1 fruit fly cellular context compared by ENCODE assay signal in the genomic region with DNA sequence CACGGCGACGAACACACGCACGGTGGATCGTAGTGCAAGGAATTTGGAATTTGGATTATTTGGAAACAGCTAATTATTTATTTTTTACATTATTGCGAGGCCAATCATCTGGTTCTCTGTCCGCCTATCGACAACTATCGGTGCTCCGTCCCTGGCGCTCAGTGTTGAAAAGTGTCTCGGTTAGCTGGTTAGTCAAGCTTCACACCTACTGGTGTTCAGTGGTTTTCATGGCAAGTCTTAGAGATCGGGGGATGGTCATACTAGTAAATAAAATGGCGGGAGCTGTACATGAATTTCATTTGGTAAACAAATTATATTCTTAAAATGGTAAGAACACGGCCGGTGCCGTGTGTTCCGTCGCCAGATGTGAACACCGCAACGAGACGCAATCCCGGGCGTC.
TF ChIP-seq lines count a peak whose summit lies in the region.

A gene (minus strand): TSS at position 152 of the 400 bp plus-strand sequence.
A gene (plus strand): TSS at position 257 of the 400 bp plus-strand sequence.

TF ChIP-seq in whole organism, embryonic, 481 proteins besides CTCF, POLR2A, EP300 and RAD21 (continued from another document and continues in another):
- peak; percentile 24 for TF ChIP-seq sima (GFP tag; optimal IDR thresholded peaks at IDR 0.05; lab: Kevin White, UChicago)
- peak; percentile 46 for TF ChIP-seq luna (GFP tag; optimal IDR thresholded peaks at IDR 0.05; lab: Kevin White, UChicago)
- peak; percentile 55 for TF ChIP-seq CG8944 (GFP tag; optimal IDR thresholded peaks at IDR 0.05; lab: Kevin White, UChicago)
- no peak for TF ChIP-seq CG11504 (tag; optimal IDR thresholded peaks at IDR 0.05; lab: Kevin White, UChicago)
- TF ChIP-seq Stat92E (GFP tag; optimal IDR thresholded peaks at IDR 0.05; lab: Kevin White, UChicago), result peak in 1 of 3 experiments; percentile 64
- peak; percentile 92 for TF ChIP-seq CG33213 (GFP tag; optimal IDR thresholded peaks at IDR 0.05; lab: Kevin White, UChicago)
- no peak for TF ChIP-seq CG3838 (GFP tag; optimal IDR thresholded peaks at IDR 0.05; lab: Kevin White, UChicago)
- TF ChIP-seq Dref (GFP tag; IDR thresholded peaks at IDR 0.05; lab: Robert Waterston, UW), result no peak
- peak; percentile 52 for TF ChIP-seq tin (GFP tag; optimal IDR thresholded peaks at IDR 0.05; lab: Kevin White, UChicago)
- TF ChIP-seq HmgD (GFP tag; optimal IDR thresholded peaks at IDR 0.05; lab: Kevin White, UChicago), result peak; percentile 90
- no peak for TF ChIP-seq gce (GFP tag; IDR thresholded peaks at IDR 0.05; lab: Robert Waterston, UW)
- peak; percentile 66 for TF ChIP-seq Dad (GFP tag; optimal IDR thresholded peaks at IDR 0.05; lab: Kevin White, UChicago)
- peak; percentile 77 for TF ChIP-seq Xbp1 (GFP tag; optimal IDR thresholded peaks at IDR 0.05; lab: Kevin White, UChicago)
- TF ChIP-seq Ets65A (GFP tag; lab: Kevin White, UChicago), result peak; percentile 98
- TF ChIP-seq Nf-YA (GFP tag; IDR thresholded peaks at IDR 0.05; lab: Robert Waterston, UW), result no peak
- peak; percentile 99 for TF ChIP-seq CG4617 (GFP tag; optimal IDR thresholded peaks at IDR 0.05; lab: Kevin White, UChicago; ENCODE audit: borderline replicate concordance)
- no peak for TF ChIP-seq Abd-B (GFP tag; optimal IDR thresholded peaks at IDR 0.05; lab: Kevin White, UChicago)
- TF ChIP-seq NK7.1 (GFP tag; optimal IDR thresholded peaks at IDR 0.05; lab: Kevin White, UChicago), result peak; percentile 38
- peak; percentile 52 for TF ChIP-seq CG3995 (GFP tag; optimal IDR thresholded peaks at IDR 0.05; lab: Kevin White, UChicago)
- no peak for TF ChIP-seq Trl (optimal IDR thresholded peaks at IDR 0.05; lab: Kevin White, UChicago)
- TF ChIP-seq Trl (GFP tag; optimal IDR thresholded peaks at IDR 0.05; lab: Kevin White, UChicago), result peak; percentile 71
- peak; percentile 42 for TF ChIP-seq Bteb2 (GFP tag; optimal IDR thresholded peaks at IDR 0.05; lab: Kevin White, UChicago)
- no peak for TF ChIP-seq CG11456 (GFP tag; IDR thresholded peaks at IDR 0.05; lab: Robert Waterston, UW)
- peak; percentile 17 for TF ChIP-seq Atf-2 (GFP tag; optimal IDR thresholded peaks at IDR 0.05; lab: Kevin White, UChicago)
- TF ChIP-seq onecut (GFP tag; IDR thresholded peaks at IDR 0.05; lab: Robert Waterston, UW), result peak; percentile 28
- peak; percentile 83 for TF ChIP-seq pita (GFP tag; optimal IDR thresholded peaks at IDR 0.05; lab: Kevin White, UChicago)
- TF ChIP-seq MESR4 (GFP tag; optimal IDR thresholded peaks at IDR 0.05; lab: Kevin White, UChicago), result peak; percentile 94
- TF ChIP-seq CG12071 (GFP tag; optimal IDR thresholded peaks at IDR 0.05; lab: Kevin White, UChicago), result no peak
- peak; percentile 69 for TF ChIP-seq maf-S (GFP tag; optimal IDR thresholded peaks at IDR 0.05; lab: Kevin White, UChicago)
- TF ChIP-seq sens (GFP tag; lab: Kevin White, UChicago), result no peak
- no peak for TF ChIP-seq CG7963 (GFP tag; IDR thresholded peaks at IDR 0.05; lab: Robert Waterston, UW; ENCODE audit: partially characterized antibody)
- 0 out of 3 replicates have a peak, but pooled peaks have one; percentile 13 for TF ChIP-seq croc (GFP tag; conservative IDR thresholded peaks at IDR 0.05; lab: Robert Waterston, UW)
- peak; percentile 28 for TF ChIP-seq CG5245 (GFP tag; optimal IDR thresholded peaks at IDR 0.05; lab: Kevin White, UChicago)
- peak; percentile 4 for TF ChIP-seq tup (GFP tag; optimal IDR thresholded peaks at IDR 0.05; lab: Kevin White, UChicago)
- TF ChIP-seq CG16815 (GFP tag; optimal IDR thresholded peaks at IDR 0.05; lab: Kevin White, UChicago), result peak; percentile 12
- TF ChIP-seq CG30431 (GFP tag; optimal IDR thresholded peaks at IDR 0.05; lab: Kevin White, UChicago), result no peak
- peak; percentile 46 for TF ChIP-seq Side (GFP tag; optimal IDR thresholded peaks at IDR 0.05; lab: Kevin White, UChicago)
- peak; percentile 24 for TF ChIP-seq Chrac-16 (GFP tag; optimal IDR thresholded peaks at IDR 0.05; lab: Kevin White, UChicago)
- TF ChIP-seq chif (GFP tag; optimal IDR thresholded peaks at IDR 0.05; lab: Kevin White, UChicago), result peak; percentile 3 to 54
- TF ChIP-seq fd102C (GFP tag; optimal IDR thresholded peaks at IDR 0.05; lab: Kevin White, UChicago), result peak; percentile 55
- TF ChIP-seq Max (GFP tag; optimal IDR thresholded peaks at IDR 0.05; lab: Kevin White, UChicago), result peak; percentile 28
- peak; percentile 25 for TF ChIP-seq Hr3 (GFP tag; optimal IDR thresholded peaks at IDR 0.05; lab: Kevin White, UChicago)
- peak; percentile 78 for TF ChIP-seq Myb (GFP tag; optimal IDR thresholded peaks at IDR 0.05; lab: Kevin White, UChicago)
- peak; percentile 99 for TF ChIP-seq phol (tag; optimal IDR thresholded peaks at IDR 0.05; lab: Kevin White, UChicago)
- TF ChIP-seq bigmax (GFP tag; optimal IDR thresholded peaks at IDR 0.05; lab: Kevin White, UChicago), result peak; percentile 63
- no peak for TF ChIP-seq pros (GFP tag; optimal IDR thresholded peaks at IDR 0.05; lab: Kevin White, UChicago)
- peak; percentile 34 for TF ChIP-seq CG10979 (tag; optimal IDR thresholded peaks at IDR 0.05; lab: Kevin White, UChicago)
- no peak for TF ChIP-seq Rx (GFP tag; IDR thresholded peaks at IDR 0.05; lab: Robert Waterston, UW)
- no peak for TF ChIP-seq usp (GFP tag; optimal IDR thresholded peaks at IDR 0.05; lab: Kevin White, UChicago)
- TF ChIP-seq Dip3 (GFP tag; optimal IDR thresholded peaks at IDR 0.05; lab: Kevin White, UChicago), result peak; percentile 85
- no peak for TF ChIP-seq CG18619 (GFP tag; optimal IDR thresholded peaks at IDR 0.05; lab: Kevin White, UChicago)
- peak; percentile 40 for TF ChIP-seq CG1602 (GFP tag; optimal IDR thresholded peaks at IDR 0.05; lab: Kevin White, UChicago)
- peak; percentile 33 for TF ChIP-seq dmrt11E (tag; optimal IDR thresholded peaks at IDR 0.05; lab: Kevin White, UChicago)
- TF ChIP-seq cg (GFP tag; optimal IDR thresholded peaks at IDR 0.05; lab: Kevin White, UChicago), result no peak
- TF ChIP-seq Six4 (GFP tag; optimal IDR thresholded peaks at IDR 0.05; lab: Kevin White, UChicago), result no peak
- TF ChIP-seq Dp (GFP tag; optimal IDR thresholded peaks at IDR 0.05; lab: Kevin White, UChicago), result peak; percentile 84
- TF ChIP-seq CG1603 (tag; optimal IDR thresholded peaks at IDR 0.05; lab: Kevin White, UChicago), result peak; percentile 93
- TF ChIP-seq CG4820 (GFP tag; optimal IDR thresholded peaks at IDR 0.05; lab: Kevin White, UChicago), result peak; percentile 30
- no peak for TF ChIP-seq crc (GFP tag; optimal IDR thresholded peaks at IDR 0.05; lab: Kevin White, UChicago)
- peak; percentile 31 for TF ChIP-seq bab2 (GFP tag; optimal IDR thresholded peaks at IDR 0.05; lab: Kevin White, UChicago)
- TF ChIP-seq Ada2b (GFP tag; IDR thresholded peaks at IDR 0.05; lab: Robert Waterston, UW), result no peak
- TF ChIP-seq dimm (GFP tag; IDR thresholded peaks at IDR 0.05; lab: Robert Waterston, UW), result no peak
- no peak for TF ChIP-seq CG9215 (GFP tag; IDR thresholded peaks at IDR 0.05; lab: Robert Waterston, UW)
- TF ChIP-seq Lim3 (GFP tag; IDR thresholded peaks at IDR 0.05; lab: Robert Waterston, UW), result no peak
- no peak for TF ChIP-seq ken (GFP tag; IDR thresholded peaks at IDR 0.05; lab: Robert Waterston, UW)
- TF ChIP-seq zfh2 (GFP tag; optimal IDR thresholded peaks at IDR 0.05; lab: Kevin White, UChicago), result peak; percentile 81
- peak; percentile 39 for TF ChIP-seq slp2 (GFP tag; optimal IDR thresholded peaks at IDR 0.05; lab: Kevin White, UChicago)
- no peak for TF ChIP-seq CG7357 (GFP tag; IDR thresholded peaks at IDR 0.05; lab: Robert Waterston, UW)
- TF ChIP-seq cwo (GFP tag; optimal IDR thresholded peaks at IDR 0.05; lab: Kevin White, UChicago), result no peak
- peak; percentile 99 for TF ChIP-seq Vsx1 (GFP tag; optimal IDR thresholded peaks at IDR 0.05; lab: Kevin White, UChicago)
- TF ChIP-seq gro (GFP tag; optimal IDR thresholded peaks at IDR 0.05; lab: Kevin White, UChicago), result peak; percentile 89
- no peak for TF ChIP-seq CG10366 (GFP tag; IDR thresholded peaks at IDR 0.05; lab: Robert Waterston, UW)
- TF ChIP-seq Hsf (GFP tag; optimal IDR thresholded peaks at IDR 0.05; lab: Kevin White, UChicago), result peak; percentile 37
- no peak for TF ChIP-seq emc (GFP tag; optimal IDR thresholded peaks at IDR 0.05; lab: Kevin White, UChicago)
- peak; percentile 99 for TF ChIP-seq CG7928 (GFP tag; optimal IDR thresholded peaks at IDR 0.05; lab: Kevin White, UChicago)
- peak; percentile 29 for TF ChIP-seq pnt (GFP tag; optimal IDR thresholded peaks at IDR 0.05; lab: Kevin White, UChicago)
- TF ChIP-seq CG1647 (GFP tag; optimal IDR thresholded peaks at IDR 0.05; lab: Kevin White, UChicago), result peak; percentile 66
- TF ChIP-seq CG3163 (GFP tag; optimal IDR thresholded peaks at IDR 0.05; lab: Kevin White, UChicago), result peak; percentile 62
- TF ChIP-seq bbx (GFP tag; IDR thresholded peaks at IDR 0.05; lab: Robert Waterston, UW; ENCODE audit: partially characterized antibody), result no peak
- TF ChIP-seq Fer3 (tag; optimal IDR thresholded peaks at IDR 0.05; lab: Kevin White, UChicago), result no peak
- no peak for TF ChIP-seq CG12236 (GFP tag; optimal IDR thresholded peaks at IDR 0.05; lab: Kevin White, UChicago)
- peak; percentile 83 for TF ChIP-seq Sry-δ (GFP tag; optimal IDR thresholded peaks at IDR 0.05; lab: Kevin White, UChicago)
- TF ChIP-seq HmgZ (tag; optimal IDR thresholded peaks at IDR 0.05; lab: Kevin White, UChicago), result peak; percentile 88
- no peak for TF ChIP-seq CG18011 (GFP tag; optimal IDR thresholded peaks at IDR 0.05; lab: Kevin White, UChicago)
- TF ChIP-seq CG9609 (GFP tag; optimal IDR thresholded peaks at IDR 0.05; lab: Kevin White, UChicago), result peak; percentile 53
- TF ChIP-seq CG30403 (GFP tag; optimal IDR thresholded peaks at IDR 0.05; lab: Kevin White, UChicago), result peak; percentile 58
- TF ChIP-seq CG13624 (GFP tag; optimal IDR thresholded peaks at IDR 0.05; lab: Kevin White, UChicago), result peak; percentile 76
- TF ChIP-seq mam (GFP tag; optimal IDR thresholded peaks at IDR 0.05; lab: Kevin White, UChicago), result peak; percentile 81
- peak; percentile 78 for TF ChIP-seq kah (GFP tag; optimal IDR thresholded peaks at IDR 0.05; lab: Kevin White, UChicago)
- no peak for TF ChIP-seq en (GFP tag; optimal IDR thresholded peaks at IDR 0.05; lab: Kevin White, UChicago)
- peak; percentile 76 for TF ChIP-seq CG9876 (GFP tag; optimal IDR thresholded peaks at IDR 0.05; lab: Kevin White, UChicago)
- peak; percentile 73 for TF ChIP-seq her (GFP tag; optimal IDR thresholded peaks at IDR 0.05; lab: Kevin White, UChicago)
- TF ChIP-seq Bgb (GFP tag; IDR thresholded peaks at IDR 0.05; lab: Robert Waterston, UW; ENCODE audit: partially characterized antibody), result no peak
- TF ChIP-seq Camta (GFP tag; optimal IDR thresholded peaks at IDR 0.05; lab: Kevin White, UChicago), result peak; percentile 50
- peak; percentile 100 for TF ChIP-seq pzg (GFP tag; optimal IDR thresholded peaks at IDR 0.05; lab: Kevin White, UChicago)
- no peak for TF ChIP-seq CG4854 (GFP tag; optimal IDR thresholded peaks at IDR 0.05; lab: Kevin White, UChicago)
- TF ChIP-seq CG16863 (GFP tag; optimal IDR thresholded peaks at IDR 0.05; lab: Kevin White, UChicago), result peak; percentile 52
- no peak for TF ChIP-seq sim (GFP tag; IDR thresholded peaks at IDR 0.05; lab: Robert Waterston, UW)
- peak; percentile 79 for TF ChIP-seq NC2β (GFP tag; optimal IDR thresholded peaks at IDR 0.05; lab: Kevin White, UChicago)
- TF ChIP-seq CG34376 (GFP tag; optimal IDR thresholded peaks at IDR 0.05; lab: Kevin White, UChicago), result peak; percentile 51
- TF ChIP-seq Oaz (GFP tag; IDR thresholded peaks at IDR 0.05; lab: Robert Waterston, UW), result no peak
- TF ChIP-seq CrebB (tag; optimal IDR thresholded peaks at IDR 0.05; lab: Kevin White, UChicago), result peak; percentile 49
- peak; percentile 69 for TF ChIP-seq CG1792 (GFP tag; optimal IDR thresholded peaks at IDR 0.05; lab: Kevin White, UChicago)
- TF ChIP-seq Elba2 (GFP tag; optimal IDR thresholded peaks at IDR 0.05; lab: Kevin White, UChicago), result peak; percentile 72
- no peak for TF ChIP-seq CG4730 (GFP tag; IDR thresholded peaks at IDR 0.05; lab: Robert Waterston, UW)
- peak; percentile 30 for TF ChIP-seq CG9727 (GFP tag; optimal IDR thresholded peaks at IDR 0.05; lab: Kevin White, UChicago)
- TF ChIP-seq CG10267 (tag; optimal IDR thresholded peaks at IDR 0.05; lab: Kevin White, UChicago), result peak; percentile 98
- TF ChIP-seq CHES-1-like (GFP tag; optimal IDR thresholded peaks at IDR 0.05; lab: Kevin White, UChicago), result peak; percentile 92
- peak; percentile 89 for TF ChIP-seq Lhr (GFP tag; optimal IDR thresholded peaks at IDR 0.05; lab: Kevin White, UChicago)
- no peak for TF ChIP-seq nom (GFP tag; optimal IDR thresholded peaks at IDR 0.05; lab: Kevin White, UChicago)
- TF ChIP-seq CG12219 (GFP tag; optimal IDR thresholded peaks at IDR 0.05; lab: Kevin White, UChicago), result no peak
- TF ChIP-seq CG2678 (tag; optimal IDR thresholded peaks at IDR 0.05; lab: Kevin White, UChicago), result no peak
- peak; percentile 56 for TF ChIP-seq CG17912 (GFP tag; optimal IDR thresholded peaks at IDR 0.05; lab: Kevin White, UChicago)
- no peak for TF ChIP-seq CG6683 (GFP tag; optimal IDR thresholded peaks at IDR 0.05; lab: Kevin White, UChicago)
- peak; percentile 40 for TF ChIP-seq CG13123 (GFP tag; optimal IDR thresholded peaks at IDR 0.05; lab: Kevin White, UChicago)
- TF ChIP-seq trh (GFP tag; optimal IDR thresholded peaks at IDR 0.05; lab: Kevin White, UChicago), result no peak
- TF ChIP-seq CG15514 (GFP tag; optimal IDR thresholded peaks at IDR 0.05; lab: Kevin White, UChicago), result peak; percentile 92
- peak; percentile 19 for TF ChIP-seq btn (GFP tag; optimal IDR thresholded peaks at IDR 0.05; lab: Kevin White, UChicago)
- TF ChIP-seq CG8924 (tag; optimal IDR thresholded peaks at IDR 0.05; lab: Kevin White, UChicago), result no peak
- TF ChIP-seq CG9797 (GFP tag; optimal IDR thresholded peaks at IDR 0.05; lab: Kevin White, UChicago), result peak; percentile 96
- peak; percentile 23 for TF ChIP-seq CG12942 (GFP tag; optimal IDR thresholded peaks at IDR 0.05; lab: Kevin White, UChicago)
- peak; percentile 57 for TF ChIP-seq CG4282 (GFP tag; optimal IDR thresholded peaks at IDR 0.05; lab: Kevin White, UChicago)
- TF ChIP-seq Sin3A (optimal IDR thresholded peaks at IDR 0.05; lab: Kevin White, UChicago), result peak; percentile 89
- TF ChIP-seq CG17186 (GFP tag; optimal IDR thresholded peaks at IDR 0.05; lab: Kevin White, UChicago), result peak; percentile 59
- peak; percentile 50 for TF ChIP-seq Atf3 (GFP tag; optimal IDR thresholded peaks at IDR 0.05; lab: Kevin White, UChicago)
- peak; percentile 99 for TF ChIP-seq gfzf (GFP tag; optimal IDR thresholded peaks at IDR 0.05; lab: Kevin White, UChicago)
- peak; percentile 95 for TF ChIP-seq CG12659 (GFP tag; optimal IDR thresholded peaks at IDR 0.05; lab: Kevin White, UChicago)
- no peak for TF ChIP-seq pb (GFP tag; optimal IDR thresholded peaks at IDR 0.05; lab: Kevin White, UChicago)
- TF ChIP-seq CG7987 (GFP tag; optimal IDR thresholded peaks at IDR 0.05; lab: Kevin White, UChicago), result peak; percentile 79
